Worm (Caenorhabditis elegans) whole organism, L4/young adult: ENCODE results near the gene acp-3.
"Not testable (repeated sequence)": the region's sequence is repeated elsewhere in the genome, so short reads cannot be mapped to it uniquely, and the experiment has no call there.

Source experiments
- W03F9.2 ChIP-seq: fragments of 150-350 bp; optimal IDR thresholded peaks from 2 replicates; lab custom pipeline; 2014; ENCODE audit warnings: missing biosample characterization, missing genetic modification characterization
- dao-5 ChIP-seq: sonication (generic microtip); optimal IDR thresholded peaks from 2 replicates; lab custom pipeline; 2016; ENCODE audit warnings: missing genotype, missing genetic modification characterization, moderate library complexity, missing compliant biosample characterization
- him-1 ChIP-seq: sonication (generic microtip); optimal IDR thresholded peaks from 2 replicates; lab custom pipeline; 2016; ENCODE audit warnings: missing genotype, missing genetic modification reagents, missing genetic modification characterization, missing compliant biosample characterization

ce11 chrII:8419798-8420197 is 17.1 kb downstream of the acp-3 start, which contains the start of gene F14E5.8:
- not testable (repeated sequence) for TF ChIP-seq him-1, W03F9.2, dao-5
